Fruit fly (Drosophila melanogaster): ENCODE results near the gene Mat89Ba.

Mat89Ba gene

DNA sequence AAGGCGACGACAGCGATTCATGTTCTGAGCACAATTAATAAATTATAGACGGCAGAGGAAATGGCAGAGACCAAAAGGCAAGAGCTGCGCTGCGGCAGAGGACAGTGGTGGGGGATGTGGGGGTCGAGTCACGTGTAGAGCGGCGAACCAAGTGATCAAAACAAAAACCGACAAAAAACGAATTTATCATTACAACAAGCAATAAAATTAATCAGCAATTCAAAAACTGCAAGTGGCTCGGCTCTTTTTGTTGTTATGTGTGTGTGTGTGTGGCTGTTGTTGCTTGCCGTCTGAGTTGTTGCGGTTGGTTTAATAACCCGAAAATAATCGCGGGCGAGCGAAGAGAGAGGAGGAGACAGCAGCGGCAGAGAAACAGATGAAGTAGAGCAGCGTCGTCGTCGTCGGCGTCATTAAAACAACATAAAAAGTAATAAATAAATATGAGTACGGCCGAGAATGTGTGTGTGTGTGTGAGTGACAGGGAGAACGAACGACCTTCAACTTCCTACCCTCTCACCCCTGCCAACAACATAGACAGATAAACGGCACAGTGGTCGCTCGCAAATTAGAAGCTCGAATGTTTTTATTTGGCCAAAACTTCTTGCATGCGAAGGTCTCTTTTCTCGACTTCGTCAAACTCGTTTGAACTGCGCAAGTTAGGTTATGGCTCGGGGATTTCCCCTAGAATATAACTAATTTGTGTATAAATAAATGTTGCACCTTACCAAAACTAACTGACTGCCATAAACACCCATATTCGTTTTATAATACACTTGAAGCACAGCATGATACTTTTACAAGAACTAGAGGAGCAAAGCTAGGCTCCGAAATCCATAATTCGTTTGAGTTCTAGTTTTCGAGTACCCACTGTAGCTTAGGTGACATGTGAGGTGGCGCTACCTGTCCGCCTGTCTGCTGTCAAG, 40.6 kb downstream of the Mat89Ba start (continued):
- TF ChIP-seq CG1621 (tag; optimal IDR thresholded peaks at IDR 0.05): peak; percentile 33
- peak; percentile 20 to 72 for TF ChIP-seq salr (GFP tag; optimal IDR thresholded peaks at IDR 0.05)
- peak; percentile 85 for TF ChIP-seq Hr4 (GFP tag; optimal IDR thresholded peaks at IDR 0.05)
- TF ChIP-seq Hr39 (GFP tag; optimal IDR thresholded peaks at IDR 0.05): peak; percentile 78
- peak; percentile 13 for TF ChIP-seq CG9139 (GFP tag; optimal IDR thresholded peaks at IDR 0.05)
- no peak for TF ChIP-seq Hr38 (GFP tag; optimal IDR thresholded peaks at IDR 0.05)
- peak; percentile 81 for TF ChIP-seq pdm3 (GFP tag; optimal IDR thresholded peaks at IDR 0.05)
- TF ChIP-seq cyc (GFP tag; optimal IDR thresholded peaks at IDR 0.05): peak; percentile 42
- TF ChIP-seq spab (GFP tag; optimal IDR thresholded peaks at IDR 0.05): peak; percentile 68
- TF ChIP-seq Sox14 (GFP tag; optimal IDR thresholded peaks at IDR 0.05): peak; percentile 64
- TF ChIP-seq CG11294 (GFP tag; IDR thresholded peaks at IDR 0.05): no peak
- peak; percentile 70 for TF ChIP-seq esn (GFP tag; optimal IDR thresholded peaks at IDR 0.05)
- peak; percentile 77 for TF ChIP-seq CG3032 (tag; optimal IDR thresholded peaks at IDR 0.05)
- peak; percentile 57 for TF ChIP-seq CG11762 (GFP tag; optimal IDR thresholded peaks at IDR 0.05; ENCODE audit: insufficient read depth)
- peak; percentile 43 for TF ChIP-seq CG34406 (GFP tag; optimal IDR thresholded peaks at IDR 0.05)
- TF ChIP-seq fkh (GFP tag; optimal IDR thresholded peaks at IDR 0.05): peak; percentile 55

DNA sequence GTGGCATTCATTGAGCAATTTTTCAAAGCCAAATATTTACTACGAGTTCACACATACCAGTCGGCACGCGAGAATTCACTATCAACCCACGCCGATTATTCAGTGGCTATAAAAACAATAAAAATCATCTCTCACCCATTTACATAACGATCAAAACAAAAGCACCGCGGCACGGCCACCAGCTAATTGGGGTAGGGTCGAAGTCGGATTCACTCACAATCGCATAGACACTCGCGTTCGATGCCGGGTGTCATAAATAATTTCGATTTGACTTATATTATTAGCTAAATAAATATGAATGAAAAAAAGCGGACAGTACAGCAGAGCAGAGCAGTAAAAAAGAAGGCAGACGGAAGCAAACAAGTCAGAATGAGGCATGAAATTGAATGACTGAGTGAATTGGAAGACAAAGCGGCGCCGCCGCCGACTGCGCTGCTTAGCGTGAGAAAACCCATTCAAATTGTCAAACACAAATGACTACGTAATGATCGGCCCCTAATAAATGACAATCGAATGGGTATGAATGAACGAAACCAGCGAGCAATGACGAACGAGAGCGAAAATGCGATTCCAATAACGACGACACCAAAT, 42.0 kb downstream of the Mat89Ba start:
- TF ChIP-seq Eip78C (GFP tag): peak; percentile 2
- TF ChIP-seq Hr39 (GFP tag; optimal IDR thresholded peaks at IDR 0.05): no peak
- no peak for TF ChIP-seq CG4318 (GFP tag; optimal IDR thresholded peaks at IDR 0.05)
- TF ChIP-seq CG9139 (GFP tag; optimal IDR thresholded peaks at IDR 0.05): no peak
- TF ChIP-seq fkh (GFP tag; optimal IDR thresholded peaks at IDR 0.05): peak; percentile 90
- TF ChIP-seq CG15336 (GFP tag; IDR thresholded peaks at IDR 0.05): no peak
- no peak for TF ChIP-seq pdm3 (GFP tag; optimal IDR thresholded peaks at IDR 0.05)
- peak; percentile 41 for TF ChIP-seq vri (GFP tag; optimal IDR thresholded peaks at IDR 0.05)
- no peak for TF ChIP-seq CG8632 (GFP tag; optimal IDR thresholded peaks at IDR 0.05)
- peak; percentile 64 for TF ChIP-seq svp (GFP tag)

DNA sequence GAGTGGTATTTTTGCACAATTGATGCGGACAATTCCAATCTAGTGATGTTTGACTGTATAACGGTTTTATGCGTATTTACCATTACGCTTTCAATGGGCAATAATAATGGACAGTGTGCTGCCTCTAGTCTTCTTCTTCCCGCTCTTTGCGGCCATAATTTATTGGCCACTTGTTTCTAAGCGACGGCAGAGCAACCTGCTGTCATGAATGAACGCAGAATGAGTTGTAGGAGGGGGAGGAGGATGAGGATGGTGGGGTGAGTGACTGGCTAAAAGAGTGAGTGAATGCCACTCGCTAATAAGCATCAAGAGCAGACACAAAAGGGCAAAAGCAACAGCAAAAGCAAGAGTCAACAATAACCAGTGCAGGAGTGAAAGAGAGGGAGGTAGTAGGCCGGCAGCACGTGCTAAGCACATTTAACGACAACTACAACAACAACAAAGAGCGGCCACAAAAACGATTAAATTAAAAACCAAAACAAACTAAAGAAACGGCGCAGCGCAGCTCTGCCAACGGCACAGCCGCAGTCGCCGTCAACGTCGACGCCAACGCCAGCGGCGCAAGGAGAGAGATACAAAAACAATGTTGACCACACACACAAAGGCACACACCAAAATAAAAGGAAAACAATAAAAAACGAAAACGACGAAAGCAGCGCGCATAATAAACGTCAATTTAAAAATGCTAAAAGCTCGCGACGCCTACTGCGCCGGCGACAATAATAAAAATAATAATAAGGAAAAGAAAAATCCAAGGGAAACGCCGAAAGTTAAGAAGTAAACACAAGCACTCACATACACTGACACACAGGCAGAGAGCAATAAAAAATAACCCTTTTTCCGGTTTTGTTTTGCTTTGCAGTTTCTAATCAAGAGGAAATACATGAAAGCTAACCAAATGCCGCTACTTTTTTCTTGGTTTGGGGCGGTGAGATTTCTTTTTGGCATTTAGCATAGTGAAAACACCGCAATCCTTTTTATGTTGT, 43.2 kb downstream of the Mat89Ba start:
- TF ChIP-seq Blimp-1 (GFP tag; optimal IDR thresholded peaks at IDR 0.05) (peak; percentile 19), fkh (GFP tag; optimal IDR thresholded peaks at IDR 0.05) (peak; percentile 74), net (GFP tag; optimal IDR thresholded peaks at IDR 0.05) (peak; percentile 5), dsx (GFP tag; optimal IDR thresholded peaks at IDR 0.05; ENCODE audit: poor library complexity, severe bottlenecking) (peak; percentile 83), Eip78C (GFP tag) (peak; percentile 71), CG6808 (GFP tag; optimal IDR thresholded peaks at IDR 0.05) (peak; percentile 68), CG34406 (GFP tag; optimal IDR thresholded peaks at IDR 0.05) (no peak), Ets96B (tag; optimal IDR thresholded peaks at IDR 0.05) (peak; percentile 40), CG1621 (tag; optimal IDR thresholded peaks at IDR 0.05) (peak; percentile 30), svp (GFP tag) (peak; percentile 77), CG6276 (GFP tag; optimal IDR thresholded peaks at IDR 0.05) (peak; percentile 43), CG6792 (GFP tag; optimal IDR thresholded peaks at IDR 0.05) (no peak), Sox14 (GFP tag; optimal IDR thresholded peaks at IDR 0.05) (peak; percentile 17), lz (GFP tag; optimal IDR thresholded peaks at IDR 0.05) (no peak), Sox102F (GFP tag; optimal IDR thresholded peaks at IDR 0.05) (peak; percentile 50), CG31627 (GFP tag; optimal IDR thresholded peaks at IDR 0.05) (no peak), CG9139 (GFP tag; optimal IDR thresholded peaks at IDR 0.05) (peak; percentile 74), vri (GFP tag; optimal IDR thresholded peaks at IDR 0.05) (peak; percentile 57), Eip75B (GFP tag; optimal IDR thresholded peaks at IDR 0.05) (peak; percentile 16), Met (GFP tag; optimal IDR thresholded peaks at IDR 0.05) (peak; percentile 32), ss (GFP tag; optimal IDR thresholded peaks at IDR 0.05) (peak; percentile 63 to 78), CG3919 (GFP tag; optimal IDR thresholded peaks at IDR 0.05) (no peak), cyc (GFP tag; optimal IDR thresholded peaks at IDR 0.05) (no peak), Eip93F (GFP tag; optimal IDR thresholded peaks at IDR 0.05) (peak; percentile 44), CG3032 (tag; optimal IDR thresholded peaks at IDR 0.05) (peak; percentile 27), spab (GFP tag; optimal IDR thresholded peaks at IDR 0.05) (peak; percentile 8), Lpt (GFP tag; optimal IDR thresholded peaks at IDR 0.05) (peak; percentile 30), CG6854 (GFP tag; optimal IDR thresholded peaks at IDR 0.05) (peak; percentile 83)
